Fruit fly (Drosophila melanogaster) whole organism, wandering third instar larva: ENCODE measurements around the gene noc.

Experiments
- Dfd ChIP-seq: fragments of >200 bp; optimal IDR thresholded peaks from 2 replicates; lab custom pipeline; 2017; ENCODE audit warnings: missing biosample characterization, missing genetic modification characterization
- Jra ChIP-seq: sonication (Bioruptor generic); optimal IDR thresholded peaks from 2 replicates; lab custom pipeline; 2016; ENCODE audit warnings: missing biosample characterization, missing genetic modification characterization
- Myc ChIP-seq: fragments of >200 bp; optimal IDR thresholded peaks from 2 replicates; lab custom pipeline; 2017
- brk ChIP-seq: fragments of 200-800 bp; sonication (Bioruptor generic); optimal IDR thresholded peaks from 2 replicates; lab custom pipeline; 2016; ENCODE audit warnings: missing biosample characterization, mild to moderate bottlenecking, missing genetic modification characterization
- pan ChIP-seq: fragments of >200 bp; optimal IDR thresholded peaks from 2 replicates; lab custom pipeline; 2017

- TF ChIP-seq brk (no peak), Dfd (GFP tag; lab: Kevin White, UChicago) (no peak), pan (lab: Kevin White, UChicago) (no peak), Myc (no peak), Jra (no peak)
Observed at dm6 chr2L:14495506-14495983, 4.9 kb downstream of the noc start.
